Worm (Caenorhabditis elegans) whole organism, early embryonic: ENCODE results near the gene srx-119.

Experiments used
- B0310.2 ChIP-seq: sonication (generic microtip); optimal IDR thresholded peaks from 2 replicates; lab custom pipeline; 2016; ENCODE audit warnings: mild to moderate bottlenecking, missing genetic modification characterization, missing compliant biosample characterization
- F13C5.2 ChIP-seq: sonication (generic microtip); optimal IDR thresholded peaks from 2 replicates; lab custom pipeline; 2017; ENCODE audit warnings: mild to moderate bottlenecking, missing genetic modification characterization, inconsistent platforms, missing compliant biosample characterization
- aly-1 ChIP-seq: sonication (generic microtip); optimal IDR thresholded peaks from 2 replicates; lab custom pipeline; 2016; ENCODE audit warnings: missing genetic modification characterization, missing compliant biosample characterization
- ama-1 ChIP-seq: fragments of 150-350 bp; optimal IDR thresholded peaks from 2 replicates; lab custom pipeline; 2014
- ceh-13 ChIP-seq: fragments of 200-800 bp; sonication (Bioruptor generic); optimal IDR thresholded peaks from 2 replicates; lab custom pipeline; 2018; ENCODE audit warnings: mild to moderate bottlenecking, missing genetic modification characterization, missing compliant biosample characterization
- ceh-36 ChIP-seq: sonication (generic microtip); optimal IDR thresholded peaks from 2 replicates; lab custom pipeline; 2016; ENCODE audit warnings: missing genetic modification characterization, inconsistent platforms, missing compliant biosample characterization
- ets-7 ChIP-seq: sonication (generic microtip); optimal IDR thresholded peaks from 2 replicates; lab custom pipeline; 2016; ENCODE audit warnings: missing genotype, missing genetic modification characterization, missing compliant biosample characterization
- flt-1 ChIP-seq: fragments of 200-800 bp; sonication (Bioruptor generic); IDR thresholded peaks from 2 replicates; pipeline ENCODE4 v1.3.6; 2022; ENCODE audit warnings: missing genetic modification characterization, missing compliant biosample characterization
- hmbx-1 ChIP-seq: sonication (generic microtip); optimal IDR thresholded peaks from 2 replicates; lab custom pipeline; 2016; ENCODE audit warnings: mild to moderate bottlenecking, missing genetic modification characterization, missing compliant biosample characterization
- hmg-4 ChIP-seq: fragments of 200-800 bp; sonication (Bioruptor generic); optimal IDR thresholded peaks from 2 replicates; lab custom pipeline; 2018; ENCODE audit warnings: mild to moderate bottlenecking, missing genetic modification characterization, missing compliant biosample characterization
- hnd-1 ChIP-seq: sonication (generic microtip); optimal IDR thresholded peaks from 2 replicates; lab custom pipeline; 2016; ENCODE audit warnings: missing genetic modification characterization, missing compliant biosample characterization
- pes-1 ChIP-seq: fragments of 200-800 bp; sonication (Bioruptor generic); IDR thresholded peaks from 2 replicates; pipeline ENCODE4 v1.3.6; 2022; ENCODE audit warnings: missing genetic modification reagents, missing genetic modification characterization, missing compliant biosample characterization
- scrt-1 ChIP-seq: fragments of 200-800 bp; sonication (Bioruptor generic); IDR thresholded peaks from 2 replicates; pipeline ENCODE4 v1.3.6; 2022; ENCODE audit warnings: missing genetic modification characterization, missing compliant biosample characterization
- sea-1 ChIP-seq: fragments of 200-800 bp; sonication (Bioruptor generic); conservative IDR thresholded peaks from 2 replicates; pipeline ENCODE4 v1.3.6; 2022; ENCODE audit warnings: missing genetic modification characterization, missing compliant biosample characterization
- tbx-11 ChIP-seq: fragments of 200-800 bp; sonication (Bioruptor generic); IDR thresholded peaks from 2 replicates; pipeline ENCODE4 v1.3.6; 2022; ENCODE audit warnings: missing genetic modification characterization, missing compliant biosample characterization
- tbx-37 ChIP-seq: fragments of 200-800 bp; sonication (Bioruptor generic); conservative IDR thresholded peaks from 2 replicates; pipeline ENCODE4 v1.3.6; 2022; ENCODE audit warnings: missing genetic modification reagents, missing genetic modification characterization, missing compliant biosample characterization
- tra-4 ChIP-seq: sonication (generic microtip); optimal IDR thresholded peaks from 2 replicates; lab custom pipeline; 2017; ENCODE audit warnings: missing genetic modification characterization, missing compliant biosample characterization

The srx-119 gene

ce11 chrII:12527947-12528346, at the start of gene srx-119:
TSS of gene srx-119 (plus strand) at chrII:12528247.
- TF ChIP-seq ceh-36 (no peak), tra-4 (no peak), sea-1 (no peak), pes-1 (no peak), B0310.2 (tag; lab: Kevin White, UChicago) (no peak), ama-1 (lab: Kevin White, UChicago) (no peak), ets-7 (tag; lab: Kevin White, UChicago) (no peak), hmg-4 (GFP tag; lab: Kevin White, UChicago) (no peak), flt-1 (GFP tag; lab: Robert Waterston, UW) (no peak), tbx-11 (no peak)

ce11 chrII:12480811-12481210, 47.2 kb upstream of the srx-119 start, which contains the start of gene arrd-9:
TSS of gene arrd-9 (minus strand) at chrII:12480911.
- no peak for TF ChIP-seq ama-1 (lab: Kevin White, UChicago)
- TF ChIP-seq tbx-37 (GFP tag; lab: Robert Waterston, UW): no peak
- TF ChIP-seq F13C5.2: no peak
- no peak for TF ChIP-seq ceh-36
- no peak for TF ChIP-seq hmbx-1 (tag; lab: Kevin White, UChicago)
- no peak for TF ChIP-seq pes-1
- no peak for TF ChIP-seq flt-1 (GFP tag; lab: Robert Waterston, UW)
- TF ChIP-seq hmg-4 (GFP tag; lab: Kevin White, UChicago): no peak
- no peak for TF ChIP-seq aly-1 (tag; lab: Kevin White, UChicago)
- TF ChIP-seq sea-1: no peak
- TF ChIP-seq B0310.2 (tag; lab: Kevin White, UChicago): no peak
- no peak for TF ChIP-seq scrt-1 (GFP tag; lab: Robert Waterston, UW)
- no peak for TF ChIP-seq hnd-1
- TF ChIP-seq ceh-13 (GFP tag; lab: Kevin White, UChicago): no peak
- TF ChIP-seq tbx-11: no peak
- no peak for TF ChIP-seq ets-7 (tag; lab: Kevin White, UChicago)

DNA sequence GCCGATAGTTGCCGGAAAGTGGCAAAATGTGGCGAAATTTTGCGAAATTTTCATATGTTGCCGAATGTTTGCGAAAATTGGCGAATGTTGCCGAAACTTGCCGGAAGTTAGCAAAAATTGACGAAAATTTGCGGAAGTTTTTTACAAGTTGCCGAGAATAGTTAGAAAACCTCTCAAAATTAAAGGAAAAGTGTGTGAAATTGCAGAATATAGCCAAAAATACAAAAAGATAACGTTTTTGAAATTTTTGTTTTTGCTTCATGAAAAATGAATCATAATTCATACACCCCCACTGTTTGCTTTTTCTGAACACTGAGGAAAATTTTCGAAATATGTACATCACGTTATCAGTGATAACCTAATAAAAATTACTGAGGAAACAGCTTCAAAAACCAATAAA, 46.4 kb upstream of the srx-119 start:
- TF ChIP-seq ceh-36 (no peak), tbx-37 (GFP tag; lab: Robert Waterston, UW) (no peak), ama-1 (lab: Kevin White, UChicago) (no peak), F13C5.2 (no peak), tra-4 (no peak), hnd-1 (no peak), aly-1 (tag; lab: Kevin White, UChicago) (no peak), hmbx-1 (tag; lab: Kevin White, UChicago) (no peak), ets-7 (tag; lab: Kevin White, UChicago) (no peak), B0310.2 (tag; lab: Kevin White, UChicago) (no peak), hmg-4 (GFP tag; lab: Kevin White, UChicago) (no peak), tbx-11 (no peak), pes-1 (no peak), scrt-1 (GFP tag; lab: Robert Waterston, UW) (no peak), flt-1 (GFP tag; lab: Robert Waterston, UW) (no peak), ceh-13 (GFP tag; lab: Kevin White, UChicago) (no peak), sea-1 (no peak)

DNA sequence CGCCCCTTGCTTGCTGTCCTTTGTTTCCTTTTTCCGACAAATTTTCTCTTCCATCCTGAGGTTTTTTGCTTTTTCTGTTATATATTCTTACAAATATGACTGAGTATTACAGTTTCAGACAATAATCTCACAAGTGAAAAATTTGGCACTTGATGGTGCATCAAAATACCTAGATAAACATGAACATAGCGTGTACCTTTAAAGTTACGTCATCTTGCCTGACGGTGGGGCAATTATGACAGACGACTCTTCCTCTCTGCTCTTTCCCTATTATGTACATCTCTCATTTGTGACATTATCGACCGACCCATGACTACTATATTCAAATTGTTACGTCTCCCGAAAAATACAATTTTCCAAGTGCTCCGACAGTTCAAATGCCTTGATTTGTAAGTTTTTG, 45.4 kb upstream of the srx-119 start, which contains the start of gene fbxb-102:
fbxb-102 (plus strand) TSS at position 301 of the 400 bp plus-strand sequence.
- no peak for TF ChIP-seq aly-1 (tag; lab: Kevin White, UChicago)
- TF ChIP-seq tbx-37 (GFP tag; lab: Robert Waterston, UW): no peak
- TF ChIP-seq sea-1: no peak
- no peak for TF ChIP-seq hnd-1
- TF ChIP-seq scrt-1 (GFP tag; lab: Robert Waterston, UW): no peak

- no peak for TF ChIP-seq scrt-1 (GFP tag; lab: Robert Waterston, UW)
- no peak for TF ChIP-seq ceh-13 (GFP tag; lab: Kevin White, UChicago)
- TF ChIP-seq aly-1 (tag; lab: Kevin White, UChicago): no peak
- no peak for TF ChIP-seq tbx-11
- TF ChIP-seq flt-1 (GFP tag; lab: Robert Waterston, UW): no peak
- no peak for TF ChIP-seq ceh-36
- no peak for TF ChIP-seq hnd-1
- no peak for TF ChIP-seq ama-1 (lab: Kevin White, UChicago)
- no peak for TF ChIP-seq tbx-37 (GFP tag; lab: Robert Waterston, UW)
- no peak for TF ChIP-seq tra-4
- TF ChIP-seq B0310.2 (tag; lab: Kevin White, UChicago): no peak
Observed at ce11 chrII:12485060-12485459, 43.0 kb upstream of the srx-119 start, which contains the start of gene F15A4.10. TSS of gene F15A4.10 (minus strand) at chrII:12485160.

- TF ChIP-seq aly-1 (tag; lab: Kevin White, UChicago): no peak
- no peak for TF ChIP-seq hnd-1
- TF ChIP-seq ceh-36: no peak
- no peak for TF ChIP-seq pes-1
- no peak for TF ChIP-seq sea-1
- TF ChIP-seq tbx-11: no peak
- TF ChIP-seq tra-4: no peak
- no peak for TF ChIP-seq ets-7 (tag; lab: Kevin White, UChicago)
- TF ChIP-seq tbx-37 (GFP tag; lab: Robert Waterston, UW): no peak
- TF ChIP-seq F13C5.2: no peak
- no peak for TF ChIP-seq hmg-4 (GFP tag; lab: Kevin White, UChicago)
- no peak for TF ChIP-seq flt-1 (GFP tag; lab: Robert Waterston, UW)
- TF ChIP-seq ama-1 (lab: Kevin White, UChicago): no peak
- TF ChIP-seq hmbx-1 (tag; lab: Kevin White, UChicago): no peak
- no peak for TF ChIP-seq B0310.2 (tag; lab: Kevin White, UChicago)
Observed at ce11 chrII:12488810-12489209, 39.2 kb upstream of the srx-119 start.

- TF ChIP-seq pes-1 (no peak), tbx-11 (no peak), tbx-37 (GFP tag; lab: Robert Waterston, UW) (no peak), ceh-13 (GFP tag; lab: Kevin White, UChicago) (no peak), sea-1 (no peak), hmbx-1 (tag; lab: Kevin White, UChicago) (no peak), scrt-1 (GFP tag; lab: Robert Waterston, UW) (no peak)
Observed at ce11 chrII:12489903-12490302, 38.1 kb upstream of the srx-119 start, which contains the start of gene T21B4.15. TSS of gene T21B4.15 (plus strand) at chrII:12490203.

DNA sequence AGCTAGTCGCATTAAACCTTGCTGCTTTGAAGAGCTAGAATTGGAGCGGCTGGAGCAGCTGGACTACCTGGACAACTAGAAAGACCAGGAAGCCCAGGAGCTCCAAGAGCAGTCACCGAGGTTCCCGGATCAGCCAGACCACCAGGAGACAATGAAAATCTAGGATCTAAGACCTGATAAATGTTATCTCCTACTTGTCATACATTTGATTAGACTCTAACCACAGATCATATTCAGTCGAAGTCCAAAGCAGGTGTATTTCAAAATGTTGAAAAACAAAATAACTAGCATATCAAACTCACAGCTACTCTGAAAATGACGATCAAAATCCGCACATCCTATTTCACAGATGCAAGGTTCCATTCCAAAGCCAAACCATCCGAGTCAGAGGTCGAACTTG, 36.1 kb upstream of the srx-119 start, which contains the start of gene srz-6:
srz-6 (plus strand) TSS at position 301 of the 400 bp plus-strand sequence.
- no peak for TF ChIP-seq ets-7 (tag; lab: Kevin White, UChicago)
- TF ChIP-seq tbx-11: no peak
- no peak for TF ChIP-seq hnd-1
- TF ChIP-seq tbx-37 (GFP tag; lab: Robert Waterston, UW): no peak
- TF ChIP-seq sea-1: no peak
- no peak for TF ChIP-seq ama-1 (lab: Kevin White, UChicago)
- no peak for TF ChIP-seq B0310.2 (tag; lab: Kevin White, UChicago)
- no peak for TF ChIP-seq pes-1
